Worm (Caenorhabditis elegans): ENCODE results near the gene col-137.
"Not testable (repeated sequence)": the region's sequence is repeated elsewhere in the genome, so short reads cannot be mapped to it uniquely, and the experiment has no call there.

col-137 gene

DNA sequence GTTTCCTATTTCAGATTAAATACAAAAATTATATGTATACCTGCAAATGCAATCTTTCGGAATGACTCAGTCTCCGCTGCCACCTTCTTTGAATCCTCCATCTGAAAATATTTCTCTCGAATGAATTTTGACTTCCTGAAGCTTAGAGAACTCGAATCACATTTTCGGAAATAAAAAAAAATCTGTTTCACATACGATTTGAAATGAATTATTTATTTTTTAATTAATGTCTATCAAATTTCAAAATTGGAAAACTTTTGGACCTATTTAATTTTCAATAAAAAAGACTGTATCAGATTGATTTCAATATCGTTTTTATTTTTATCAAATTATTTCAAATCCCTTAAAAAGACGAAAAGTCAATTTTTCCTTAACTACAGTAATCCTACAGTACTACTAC is at the start of gene col-137:
Gene col-137 (minus strand): TSS at position 101 of the 400 bp plus-strand sequence.
- no peak for TF ChIP-seq him-1 (tag; optimal IDR thresholded peaks at IDR 0.05)
- no peak for TF ChIP-seq dao-5 (tag; optimal IDR thresholded peaks at IDR 0.05)
- TF ChIP-seq W03F9.2 (tag; optimal IDR thresholded peaks at IDR 0.05): no peak

DNA sequence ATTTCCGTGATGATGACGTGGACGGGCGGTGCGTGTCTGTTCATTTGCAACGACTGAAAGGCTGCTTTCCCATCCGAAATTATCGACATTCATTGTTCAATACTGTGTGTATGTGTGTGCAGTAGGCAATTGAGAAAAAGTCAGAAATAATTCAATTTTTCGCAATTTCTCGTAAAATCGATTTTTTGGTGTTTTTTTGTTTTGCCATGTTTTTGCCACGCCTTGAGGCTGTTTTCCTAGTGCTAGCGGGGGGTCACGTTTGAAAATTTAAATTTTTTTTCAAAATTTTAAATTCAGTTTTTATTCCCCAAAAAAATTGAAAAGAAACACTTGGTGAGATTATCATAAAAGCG is 43.6 kb upstream of the col-137 start, which contains the start of gene Y51H4A.13:
Gene Y51H4A.13 (minus strand): TSS at position 182 of the 353 bp plus-strand sequence.
- TF ChIP-seq W03F9.2, him-1, dao-5 (tag; optimal IDR thresholded peaks at IDR 0.05): not testable (repeated sequence)

DNA sequence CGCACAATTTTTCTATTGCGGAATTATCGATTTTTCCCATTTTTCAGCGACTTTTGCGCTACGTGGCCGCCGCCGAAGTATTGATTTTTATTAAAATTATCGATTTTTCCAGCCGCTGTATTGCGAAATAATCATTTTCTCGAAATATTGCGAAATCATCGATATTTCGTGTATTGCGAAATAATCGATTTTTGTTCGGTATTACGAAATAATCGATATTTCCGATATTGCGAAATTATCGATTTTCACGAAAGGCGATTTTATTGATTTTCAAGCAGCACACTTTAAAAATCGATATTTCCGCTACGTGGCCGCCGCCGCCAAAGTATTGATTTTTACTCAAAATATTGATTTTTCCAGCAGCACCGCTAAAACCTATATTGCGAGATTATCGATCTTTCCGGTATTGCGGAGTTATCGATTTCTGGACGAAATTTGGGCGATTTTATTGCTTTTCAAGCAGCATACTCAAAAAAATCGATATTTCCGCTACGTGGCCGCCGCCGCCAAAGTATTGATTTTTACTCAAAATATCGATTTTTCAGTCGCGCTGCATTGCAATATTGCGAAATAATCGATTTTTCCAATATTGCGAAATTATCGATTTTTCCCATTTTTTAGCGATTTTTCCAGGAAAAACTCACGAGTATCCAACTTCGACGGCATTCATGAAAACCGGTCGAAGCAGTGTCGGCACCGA is 43.1 kb upstream of the col-137 start:
- TF ChIP-seq him-1 (tag; optimal IDR thresholded peaks at IDR 0.05) (no peak), W03F9.2 (tag; optimal IDR thresholded peaks at IDR 0.05) (no peak), dao-5 (tag; optimal IDR thresholded peaks at IDR 0.05) (no peak)

ce11 chrIV:16643782-16644181 is 41.2 kb upstream of the col-137 start:
- TF ChIP-seq W03F9.2 (tag; optimal IDR thresholded peaks at IDR 0.05) (no peak), dao-5 (tag; optimal IDR thresholded peaks at IDR 0.05) (no peak), him-1 (tag; optimal IDR thresholded peaks at IDR 0.05) (no peak)

DNA sequence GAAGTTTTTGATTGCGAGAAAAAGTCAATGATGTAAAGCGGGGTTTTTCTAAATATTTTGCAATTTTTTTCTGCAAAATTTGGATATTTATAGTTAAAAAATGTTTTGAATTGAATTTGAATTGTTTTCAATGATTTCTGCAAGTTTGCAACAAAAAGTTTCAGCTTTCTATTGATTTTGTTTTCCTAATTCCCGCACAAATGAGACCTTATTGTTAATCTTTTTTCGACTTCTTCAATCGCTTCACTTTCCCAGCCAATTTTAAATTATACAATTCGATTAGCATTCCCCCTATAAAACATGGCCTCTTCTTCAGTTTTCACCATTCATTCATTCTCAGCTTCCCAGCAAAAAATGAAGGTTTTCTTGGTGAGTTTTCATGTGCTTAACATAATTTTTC is 28.0 kb upstream of the col-137 start, which contains the start of gene fipr-27:
Gene fipr-27 (plus strand): TSS at position 301 of the 400 bp plus-strand sequence.
- TF ChIP-seq dao-5 (tag; optimal IDR thresholded peaks at IDR 0.05) (no peak), him-1 (tag; optimal IDR thresholded peaks at IDR 0.05) (no peak), W03F9.2 (tag; optimal IDR thresholded peaks at IDR 0.05) (no peak)

ce11 chrIV:16629815-16630214 is 27.2 kb upstream of the col-137 start:
- TF ChIP-seq dao-5 (tag; optimal IDR thresholded peaks at IDR 0.05) (no peak), W03F9.2 (tag; optimal IDR thresholded peaks at IDR 0.05) (no peak), him-1 (tag; optimal IDR thresholded peaks at IDR 0.05) (no peak)

- TF ChIP-seq him-1 (tag; optimal IDR thresholded peaks at IDR 0.05) (no peak), dao-5 (tag; optimal IDR thresholded peaks at IDR 0.05) (no peak), W03F9.2 (tag; optimal IDR thresholded peaks at IDR 0.05) (no peak)
Observed at ce11 chrIV:16629090-16629489, 26.5 kb upstream of the col-137 start, which contains the start of gene Y51H4A.936. TSS of gene Y51H4A.936 (plus strand) at chrIV:16629390.

DNA sequence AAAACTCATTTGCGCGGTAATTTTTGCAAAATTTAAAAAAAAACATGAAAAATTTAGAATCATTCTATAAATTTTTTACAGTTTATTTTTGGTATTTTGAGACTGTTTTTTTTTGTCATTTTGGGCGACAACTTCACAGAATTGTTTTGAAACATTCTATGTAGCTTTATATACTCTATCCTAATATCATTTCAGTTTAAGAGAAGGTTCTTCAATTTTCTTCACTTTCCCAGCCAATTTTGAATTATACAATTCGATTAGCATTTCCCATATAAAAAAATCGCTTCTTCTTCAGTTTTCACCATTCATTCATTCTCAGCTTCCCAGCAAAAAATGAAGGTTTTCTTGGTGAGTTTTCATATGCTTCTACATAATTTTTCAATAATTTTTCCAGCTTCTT is 25.1 kb upstream of the col-137 start, which contains the start of gene fipr-28:
Gene fipr-28 (plus strand): TSS at position 301 of the 400 bp plus-strand sequence.
- TF ChIP-seq him-1 (tag; optimal IDR thresholded peaks at IDR 0.05) (no peak), dao-5 (tag; optimal IDR thresholded peaks at IDR 0.05) (no peak), W03F9.2 (tag; optimal IDR thresholded peaks at IDR 0.05) (no peak)

DNA sequence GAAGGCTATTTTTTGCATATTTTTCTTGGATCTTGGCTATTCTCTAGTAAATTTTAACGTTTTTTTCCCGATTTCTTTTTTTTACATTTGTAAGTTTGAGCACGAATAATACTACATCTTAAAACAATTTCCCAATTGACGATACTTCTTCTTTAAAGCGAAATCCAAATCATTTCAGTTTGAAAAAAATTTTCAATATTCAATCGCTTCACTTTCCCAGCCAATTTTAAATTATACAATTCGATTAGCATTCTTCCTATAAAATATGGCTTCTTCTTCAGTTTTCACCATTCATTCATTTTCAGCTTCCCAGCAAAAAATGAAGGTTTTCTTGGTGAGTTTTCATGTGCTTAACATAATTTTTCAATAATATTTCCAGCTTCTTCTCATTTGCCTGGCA is 23.3 kb upstream of the col-137 start, which contains the start of gene fip-7:
Gene fip-7 (plus strand): TSS at position 301 of the 400 bp plus-strand sequence.
- not testable (repeated sequence) for TF ChIP-seq W03F9.2, him-1, dao-5 (tag; optimal IDR thresholded peaks at IDR 0.05)

DNA sequence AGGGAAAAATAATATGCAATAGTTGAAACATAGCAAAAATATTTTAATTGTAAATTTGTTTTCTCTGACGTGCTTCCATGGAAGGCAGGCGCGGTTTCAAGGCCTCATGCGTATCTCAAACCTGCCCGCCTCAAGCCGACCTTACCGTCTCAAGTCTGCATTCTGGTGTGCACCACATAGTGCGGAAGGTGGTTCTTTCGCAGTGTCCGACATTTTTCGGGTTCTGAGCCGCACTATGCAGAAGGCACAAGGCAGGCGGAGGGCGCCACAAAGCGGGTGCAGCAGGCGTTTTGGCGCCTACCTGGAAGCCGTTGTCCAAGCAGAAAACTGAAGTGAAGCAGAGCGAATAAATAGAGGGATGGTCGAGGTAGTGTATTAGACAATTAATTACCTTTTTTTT is 19.9 kb upstream of the col-137 start:
- TF ChIP-seq W03F9.2 (tag; optimal IDR thresholded peaks at IDR 0.05): no peak
- TF ChIP-seq dao-5 (tag; optimal IDR thresholded peaks at IDR 0.05): no peak
- TF ChIP-seq him-1 (tag; optimal IDR thresholded peaks at IDR 0.05): no peak

DNA sequence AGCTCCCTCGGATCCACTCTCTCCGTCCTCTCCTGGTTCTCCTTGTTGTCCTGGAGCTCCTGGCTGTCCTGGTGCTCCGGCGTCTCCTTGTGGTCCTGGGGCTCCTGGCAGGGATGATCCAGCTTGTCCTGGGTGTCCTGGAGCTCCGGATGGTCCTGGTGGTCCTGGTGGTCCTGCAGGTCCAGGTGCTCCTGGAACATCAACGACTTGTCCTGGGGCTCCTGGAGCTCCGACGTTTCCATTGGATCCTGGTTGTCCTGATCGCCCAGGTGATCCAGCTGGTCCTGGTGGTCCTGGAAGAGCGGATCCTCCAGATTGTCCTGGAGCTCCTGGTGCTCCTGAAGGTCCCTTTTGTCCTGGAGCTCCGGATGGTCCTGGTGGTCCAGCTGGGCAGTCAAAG is 977 bp downstream of the col-137 start:
- TF ChIP-seq him-1 (tag; optimal IDR thresholded peaks at IDR 0.05) (no peak), dao-5 (tag; optimal IDR thresholded peaks at IDR 0.05) (no peak), W03F9.2 (tag; optimal IDR thresholded peaks at IDR 0.05) (no peak)

- TF ChIP-seq him-1 (tag; optimal IDR thresholded peaks at IDR 0.05) (no peak), dao-5 (tag; optimal IDR thresholded peaks at IDR 0.05) (no peak), W03F9.2 (tag; optimal IDR thresholded peaks at IDR 0.05) (no peak)
Observed at ce11 chrIV:16578449-16578848, 24.1 kb downstream of the col-137 start, which contains the start of gene Y51H4A.8. TSS of gene Y51H4A.8 (minus strand) at chrIV:16578549.

DNA sequence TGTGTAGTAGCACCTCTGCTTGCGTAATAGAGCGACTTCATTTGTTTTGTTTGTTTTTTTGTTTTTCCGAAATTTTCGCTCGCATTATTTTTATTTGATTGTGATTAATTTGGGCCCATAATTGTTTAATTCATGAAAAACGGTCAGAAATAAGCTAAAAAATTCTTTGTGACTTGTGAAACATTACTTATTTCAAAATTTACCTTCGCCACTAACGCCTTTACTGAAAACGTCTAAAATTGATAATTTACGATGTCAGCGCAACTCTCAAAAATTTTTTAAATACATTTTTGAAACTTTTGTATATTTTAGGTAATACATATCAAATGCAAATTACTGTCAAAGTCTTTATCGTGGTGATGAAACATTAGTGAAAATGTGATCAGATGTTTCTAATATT is 41.6 kb downstream of the col-137 start:
- TF ChIP-seq him-1 (tag; optimal IDR thresholded peaks at IDR 0.05): no peak
- no peak for TF ChIP-seq dao-5 (tag; optimal IDR thresholded peaks at IDR 0.05)
- TF ChIP-seq W03F9.2 (tag; optimal IDR thresholded peaks at IDR 0.05): no peak
